Worm (Caenorhabditis elegans) whole organism, mixed stage, embryonic: Measurements from ENCODE around the gene lips-9.

ENCODE experiments used
- M03D4.4 ChIP-seq: sonication (generic microtip); optimal IDR thresholded peaks from 2 replicates; lab custom pipeline; 2017; ENCODE audit warnings: mild to moderate bottlenecking, missing genetic modification characterization, missing compliant biosample characterization
- bed-3 ChIP-seq: fragments of 200-800 bp; sonication (Bioruptor generic); optimal IDR thresholded peaks from 3 replicates; lab custom pipeline; 2018; ENCODE audit warnings: mild to moderate bottlenecking, missing genetic modification characterization, moderate library complexity, missing compliant biosample characterization
- blmp-1 ChIP-seq: fragments of 150-350 bp; optimal IDR thresholded peaks from 2 replicates; lab custom pipeline; 2014; ENCODE audit warnings: missing biosample characterization, missing genetic modification characterization
- ceh-39 ChIP-seq: fragments of 150-350 bp; optimal IDR thresholded peaks from 2 replicates; lab custom pipeline; 2014; ENCODE audit warnings: missing biosample characterization, missing genetic modification characterization
- ceh-43 ChIP-seq: fragments of 200-800 bp; sonication (Bioruptor generic); optimal IDR thresholded peaks from 2 replicates; lab custom pipeline; 2018; ENCODE audit warnings: mild to moderate bottlenecking, missing genetic modification characterization, moderate library complexity, missing compliant biosample characterization
- ceh-83 ChIP-seq: fragments of 200-800 bp; sonication (Bioruptor generic); optimal IDR thresholded peaks from 2 replicates; lab custom pipeline; 2018; ENCODE audit warnings: mild to moderate bottlenecking, missing genetic modification characterization, missing compliant biosample characterization
- ces-1 ChIP-seq: fragments of 150-350 bp; optimal IDR thresholded peaks from 2 replicates; lab custom pipeline; 2014; ENCODE audit warnings: missing biosample characterization, missing genetic modification reagents, missing genetic modification characterization
- cnd-1 ChIP-seq: fragments of 200-800 bp; sonication (Bioruptor generic); optimal IDR thresholded peaks from 2 replicates; lab custom pipeline; 2018; ENCODE audit warnings: mild to moderate bottlenecking, missing genetic modification characterization, missing compliant biosample characterization
- drap-1 ChIP-seq: fragments of 200-800 bp; sonication (Bioruptor generic); optimal IDR thresholded peaks from 3 replicates; lab custom pipeline; 2018; ENCODE audit warnings: mild to moderate bottlenecking, missing genetic modification characterization, missing compliant biosample characterization
- elt-1 ChIP-seq: sonication (generic microtip); optimal IDR thresholded peaks from 2 replicates; lab custom pipeline; 2017; ENCODE audit warnings: missing genetic modification characterization, mild to moderate bottlenecking, missing compliant biosample characterization, antibody characterized with exemption, moderate library complexity, borderline replicate concordance; ENCODE audit not compliant: insufficient read depth
- elt-3 ChIP-seq: fragments of 150-350 bp; optimal IDR thresholded peaks from 2 replicates; lab custom pipeline; 2014; ENCODE audit warnings: missing biosample characterization, missing genetic modification characterization
- flh-1 ChIP-seq: fragments of 200-800 bp; sonication (Bioruptor generic); optimal IDR thresholded peaks from 2 replicates; lab custom pipeline; 2018; ENCODE audit warnings: mild to moderate bottlenecking, missing genetic modification characterization, moderate library complexity, missing compliant biosample characterization
- hlh-1 ChIP-seq: fragments of 150-350 bp; optimal IDR thresholded peaks from 2 replicates; lab custom pipeline; 2014; ENCODE audit warnings: missing biosample characterization, missing genetic modification reagents, missing genetic modification characterization
- lin-13 ChIP-seq: fragments of 150-350 bp; optimal IDR thresholded peaks from 2 replicates; lab custom pipeline; 2014; ENCODE audit warnings: missing biosample characterization, missing genetic modification characterization
- lin-32 ChIP-seq: fragments of 200-800 bp; sonication (Bioruptor generic); optimal IDR thresholded peaks from 2 replicates; lab custom pipeline; 2018; ENCODE audit warnings: mild to moderate bottlenecking, missing genetic modification characterization, missing compliant biosample characterization
- lsy-2 ChIP-seq: fragments of 150-350 bp; optimal IDR thresholded peaks from 2 replicates; lab custom pipeline; 2014; ENCODE audit warnings: missing biosample characterization, missing genetic modification characterization
- mab-5 ChIP-seq: fragments of 150-350 bp; optimal IDR thresholded peaks from 2 replicates; lab custom pipeline; 2014; ENCODE audit warnings: missing biosample characterization, missing genetic modification characterization
- mep-1 ChIP-seq: fragments of 150-350 bp; optimal IDR thresholded peaks from 2 replicates; lab custom pipeline; 2017; ENCODE audit warnings: missing biosample characterization, missing genetic modification reagents, missing genetic modification characterization, inconsistent platforms
- mls-2 ChIP-seq: sonication (generic microtip); optimal IDR thresholded peaks from 2 replicates; lab custom pipeline; 2016; ENCODE audit warnings: mild to moderate bottlenecking, missing genetic modification characterization, moderate library complexity, missing compliant biosample characterization
- nhr-12 ChIP-seq: fragments of 150-350 bp; optimal IDR thresholded peaks from 2 replicates; lab custom pipeline; 2014; ENCODE audit warnings: missing biosample characterization, missing genetic modification characterization
- nhr-2 ChIP-seq: fragments of 150-350 bp; optimal IDR thresholded peaks from 2 replicates; lab custom pipeline; 2014; ENCODE audit warnings: missing biosample characterization, missing genetic modification characterization
- nhr-237 ChIP-seq: fragments of 150-350 bp; optimal IDR thresholded peaks from 2 replicates; lab custom pipeline; 2014; ENCODE audit warnings: missing biosample characterization, missing genetic modification characterization
- nhr-28 ChIP-seq: fragments of 150-350 bp; optimal IDR thresholded peaks from 2 replicates; lab custom pipeline; 2014; ENCODE audit warnings: missing biosample characterization, missing genetic modification characterization
- nhr-76 ChIP-seq: sonication (generic microtip); optimal IDR thresholded peaks from 2 replicates; lab custom pipeline; 2017; ENCODE audit warnings: missing biosample characterization, missing genetic modification characterization
- pha-4 ChIP-seq: fragments of 150-350 bp; optimal IDR thresholded peaks from 2 replicates; lab custom pipeline; 2018; ENCODE audit warnings: missing biosample characterization, missing genetic modification reagents, missing genetic modification characterization
- sem-2 ChIP-seq: fragments of 200-800 bp; sonication (Bioruptor generic); optimal IDR thresholded peaks from 2 replicates; lab custom pipeline; 2018; ENCODE audit warnings: mild to moderate bottlenecking, missing genetic modification characterization, missing compliant biosample characterization
- snpc-4 ChIP-seq: fragments of 150-350 bp; optimal IDR thresholded peaks from 2 replicates; lab custom pipeline; 2014; ENCODE audit warnings: missing biosample characterization, missing genetic modification characterization
- sptf-1 ChIP-seq: sonication (generic microtip); optimal IDR thresholded peaks from 2 replicates; lab custom pipeline; 2017; ENCODE audit warnings: mild to moderate bottlenecking, missing genetic modification characterization, moderate library complexity, missing compliant biosample characterization
- unc-120 ChIP-seq: sonication (generic microtip); optimal IDR thresholded peaks from 2 replicates; lab custom pipeline; 2017; ENCODE audit warnings: missing genetic modification characterization, missing compliant biosample characterization; ENCODE audit not compliant: poor library complexity, severe bottlenecking
- unc-39 ChIP-seq: fragments of 150-350 bp; optimal IDR thresholded peaks from 2 replicates; lab custom pipeline; 2014; ENCODE audit warnings: missing biosample characterization, missing genetic modification characterization
- unc-62 ChIP-seq: fragments of 150-350 bp; optimal IDR thresholded peaks from 2 replicates; lab custom pipeline; 2014; ENCODE audit warnings: missing biosample characterization, missing genetic modification reagents, missing genetic modification characterization
- zip-8 ChIP-seq: fragments of 150-350 bp; optimal IDR thresholded peaks from 2 replicates; lab custom pipeline; 2014; ENCODE audit warnings: missing biosample characterization, missing genetic modification characterization
- ztf-11 ChIP-seq: fragments of 150-350 bp; optimal IDR thresholded peaks from 2 replicates; lab custom pipeline; 2014; ENCODE audit warnings: missing biosample characterization, missing genetic modification characterization

Gene lips-9

DNA sequence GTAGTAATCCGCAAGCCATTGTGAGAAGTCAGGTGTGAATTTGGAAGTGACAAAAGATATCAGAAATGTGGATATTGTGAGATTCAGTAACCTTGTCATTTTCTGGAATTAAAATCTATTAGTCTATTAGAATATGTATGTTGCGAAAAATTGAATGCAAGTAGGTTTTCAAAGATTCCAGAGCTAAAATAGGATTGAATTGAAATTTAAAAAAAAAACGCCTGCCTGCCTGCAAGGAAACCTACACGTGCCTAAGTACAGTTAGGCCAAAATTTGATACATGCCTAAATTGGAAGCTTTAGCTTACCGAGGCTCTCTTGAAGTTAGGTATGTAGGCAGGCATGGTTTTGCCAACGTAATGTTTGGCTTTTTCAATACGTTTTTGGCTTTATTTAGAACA is at the start of gene lips-9:
lips-9 (minus strand) TSS at position 101 of the 400 bp plus-strand sequence.
- no peak for TF ChIP-seq sptf-1 (tag; lab: Kevin White, UChicago)
- TF ChIP-seq M03D4.4 (tag; lab: Kevin White, UChicago) = no peak
- TF ChIP-seq mep-1 = no peak
- no peak for TF ChIP-seq elt-1 (tag; lab: Kevin White, UChicago)
- TF ChIP-seq pha-4 (tag; lab: Kevin White, UChicago) = no peak
- TF ChIP-seq sem-2 (GFP tag; lab: Kevin White, UChicago) = no peak
- no peak for TF ChIP-seq blmp-1
- TF ChIP-seq unc-62 (GFP tag; lab: Kevin White, UChicago) = no peak
- no peak for TF ChIP-seq nhr-12 (tag; lab: Kevin White, UChicago)
- TF ChIP-seq ceh-83 (GFP tag; lab: Kevin White, UChicago) = no peak
- no peak for TF ChIP-seq snpc-4
- no peak for TF ChIP-seq bed-3 (GFP tag; lab: Kevin White, UChicago)
- no peak for TF ChIP-seq flh-1 (GFP tag; lab: Kevin White, UChicago)
- no peak for TF ChIP-seq nhr-237
- TF ChIP-seq lin-13 = no peak
- no peak for TF ChIP-seq ceh-43 (GFP tag; lab: Kevin White, UChicago)
- no peak for TF ChIP-seq ceh-39 (tag; lab: Kevin White, UChicago)

DNA sequence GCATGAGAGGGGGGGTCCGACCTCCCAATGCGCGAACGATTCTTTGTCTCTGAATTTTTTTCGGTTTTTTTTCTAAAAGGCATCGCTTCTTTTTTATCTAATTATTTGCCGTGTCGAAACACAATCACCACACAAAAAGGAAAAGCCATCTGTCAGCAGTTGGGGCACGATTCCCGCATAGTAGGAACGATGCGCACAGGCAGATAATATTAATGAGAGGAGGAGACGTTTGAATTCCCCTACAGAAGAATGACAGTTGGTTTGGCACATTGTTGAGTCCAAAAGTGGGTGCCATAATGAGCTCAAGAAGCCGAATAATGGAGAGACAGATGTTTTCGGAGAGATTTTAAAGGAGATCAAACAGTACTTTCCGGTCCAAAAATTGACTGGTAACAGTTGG is 49.5 kb upstream of the lips-9 start:
- TF ChIP-seq pha-4 (tag; lab: Kevin White, UChicago) (no peak), unc-39 (tag; lab: Kevin White, UChicago) (no peak), unc-120 (tag; lab: Kevin White, UChicago) (no peak), zip-8 (tag; lab: Kevin White, UChicago) (peak; percentile 15), ceh-43 (GFP tag; lab: Kevin White, UChicago) (no peak), drap-1 (GFP tag; lab: Kevin White, UChicago) (no peak), flh-1 (GFP tag; lab: Kevin White, UChicago) (no peak), nhr-2 (tag; lab: Kevin White, UChicago) (peak; percentile 58), sptf-1 (tag; lab: Kevin White, UChicago) (no peak), mab-5 (tag; lab: Kevin White, UChicago) (no peak), ces-1 (GFP tag; lab: Kevin White, UChicago) (no peak), blmp-1 (no peak), lin-32 (GFP tag; lab: Kevin White, UChicago) (peak; percentile 90), sem-2 (GFP tag; lab: Kevin White, UChicago) (no peak), hlh-1 (tag; lab: Kevin White, UChicago) (no peak), nhr-76 (no peak), mls-2 (tag; lab: Kevin White, UChicago) (no peak), cnd-1 (tag; lab: Kevin White, UChicago) (peak; percentile 47), lin-13 (no peak), mep-1 (no peak), ceh-39 (tag; lab: Kevin White, UChicago) (no peak)

DNA sequence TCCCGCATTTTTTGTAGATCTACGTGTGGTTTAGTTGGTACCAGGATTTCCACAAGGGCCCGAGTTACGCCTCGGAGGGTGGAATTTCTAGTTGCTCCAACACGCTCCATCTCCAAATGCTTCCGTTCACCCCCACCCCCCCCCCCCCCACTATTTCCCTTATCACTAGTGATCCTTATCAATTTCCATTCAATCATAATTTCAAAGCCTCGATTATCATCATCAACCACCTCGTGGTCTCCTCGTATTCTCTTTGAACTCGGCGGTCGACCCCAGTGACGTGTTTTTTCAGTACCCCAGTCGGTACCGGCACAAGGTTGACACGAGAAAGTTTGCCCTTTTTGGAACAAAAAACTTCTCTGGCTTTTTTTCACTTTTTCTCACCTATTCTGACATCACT is 47.7 kb upstream of the lips-9 start:
- TF ChIP-seq unc-62 (GFP tag; lab: Kevin White, UChicago) (no peak), elt-3 (tag; lab: Kevin White, UChicago) (no peak), hlh-1 (tag; lab: Kevin White, UChicago) (no peak), ztf-11 (tag; lab: Kevin White, UChicago) (no peak), sem-2 (GFP tag; lab: Kevin White, UChicago) (no peak), nhr-28 (tag; lab: Kevin White, UChicago) (no peak), unc-120 (tag; lab: Kevin White, UChicago) (no peak), mls-2 (tag; lab: Kevin White, UChicago) (no peak), nhr-237 (no peak), ceh-83 (GFP tag; lab: Kevin White, UChicago) (no peak), lsy-2 (no peak), nhr-76 (no peak), nhr-12 (tag; lab: Kevin White, UChicago) (no peak), flh-1 (GFP tag; lab: Kevin White, UChicago) (no peak), pha-4 (tag; lab: Kevin White, UChicago) (no peak), zip-8 (tag; lab: Kevin White, UChicago) (no peak)
- TF ChIP-seq, all 35 proteins: peak for 0

DNA sequence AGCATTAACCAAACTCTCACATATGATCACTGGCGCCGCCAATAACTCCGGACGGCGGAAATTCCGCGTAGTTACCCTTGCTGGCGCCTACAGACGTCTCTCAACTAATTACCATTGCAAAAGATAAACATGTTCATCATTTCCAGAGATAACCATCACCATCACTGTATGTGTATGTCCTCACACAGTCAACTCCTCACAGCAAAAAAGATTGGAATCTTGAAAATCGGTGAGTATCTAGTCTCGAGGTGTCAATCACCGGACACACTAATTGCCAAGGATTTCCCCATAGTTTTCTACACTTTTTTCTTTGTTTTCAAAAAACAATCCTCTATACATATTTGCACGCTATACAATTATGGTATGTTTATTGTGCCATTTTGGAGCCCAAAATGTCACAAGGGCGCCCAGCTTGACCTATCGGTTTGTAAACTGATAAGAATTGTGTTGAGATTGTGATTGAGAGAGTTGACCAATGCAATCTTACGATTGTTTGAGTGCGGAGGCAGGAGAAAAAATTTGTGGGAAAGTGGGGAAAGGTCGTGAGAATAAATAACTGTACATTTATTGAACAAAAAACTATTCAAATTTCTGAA is 46.9 kb upstream of the lips-9 start:
- TF ChIP-seq zip-8 (tag; lab: Kevin White, UChicago) (no peak), elt-1 (tag; lab: Kevin White, UChicago) (peak; percentile 86), unc-62 (GFP tag; lab: Kevin White, UChicago) (peak; percentile 55)
